Fruit fly (Drosophila melanogaster) whole organism, wandering third instar larva: Measurements from ENCODE around the gene CG13694.

Experiments
- Abd-B ChIP-seq: fragments of >200 bp; optimal IDR thresholded peaks from 2 replicates; lab custom pipeline; 2017; ENCODE audit warnings: missing biosample characterization, missing genetic modification characterization
- CG9705 ChIP-seq: fragments of 200-800 bp; sonication (Bioruptor generic); optimal IDR thresholded peaks from 2 replicates; lab custom pipeline; 2018; ENCODE audit warnings: missing biosample characterization, mild to moderate bottlenecking, missing genetic modification characterization
- GATAd ChIP-seq: sonication (Bioruptor generic); optimal IDR thresholded peaks from 2 replicates; lab custom pipeline; 2016; ENCODE audit warnings: missing biosample characterization, missing genetic modification characterization
- Hr78 ChIP-seq: fragments of >200 bp; optimal IDR thresholded peaks from 2 replicates; lab custom pipeline; 2017; ENCODE audit warnings: missing biosample characterization, missing genetic modification characterization
- Rel ChIP-seq, 2 experiments: fragments of 200-800 bp; sonication (Bioruptor generic) in 1 of 2; optimal IDR thresholded peaks; 2 replicates in 1 of 2; 3 replicates in 1 of 2; lab custom pipeline; 2016 to 2019; ENCODE audit warnings: mild to moderate bottlenecking in 2 of 2, missing biosample characterization in 2 of 2, missing genetic modification characterization in 2 of 2, moderate library complexity in 1 of 2
- br ChIP-seq: fragments of 200-800 bp; sonication (Bioruptor generic); optimal IDR thresholded peaks from 2 replicates; lab custom pipeline; 2016; ENCODE audit warnings: missing biosample characterization, missing genetic modification characterization
- dmrt93B ChIP-seq: fragments of 200-800 bp; sonication (Bioruptor generic); optimal IDR thresholded peaks from 2 replicates; lab custom pipeline; 2018; ENCODE audit warnings: missing biosample characterization, mild to moderate bottlenecking, missing genetic modification characterization
- foxo ChIP-seq, 2 experiments: fragments of 200-800 bp; sonication (Bioruptor generic); optimal IDR thresholded peaks; 2 replicates in 1 of 2; 3 replicates in 1 of 2; lab custom pipeline; 2016 to 2017; ENCODE audit warnings: missing biosample characterization in 2 of 2, missing genetic modification characterization in 2 of 2
- fru ChIP-seq: fragments of 200-800 bp; sonication (Bioruptor generic); optimal IDR thresholded peaks from 3 replicates; lab custom pipeline; 2016; ENCODE audit warnings: missing biosample characterization, mild to moderate bottlenecking, missing genetic modification characterization
- jim ChIP-seq: fragments of 175-275, 200-325 bp; sonication (Bioruptor generic); optimal IDR thresholded peaks from 2 replicates; lab custom pipeline; 2016; ENCODE audit warnings: missing biosample characterization, mild to moderate bottlenecking, missing genetic modification characterization
- pan ChIP-seq: fragments of >200 bp; optimal IDR thresholded peaks from 2 replicates; lab custom pipeline; 2017
- usp ChIP-seq: fragments of >200 bp; optimal IDR thresholded peaks from 2 replicates; lab custom pipeline; 2017; ENCODE audit warnings: missing biosample characterization, missing genetic modification characterization

DNA sequence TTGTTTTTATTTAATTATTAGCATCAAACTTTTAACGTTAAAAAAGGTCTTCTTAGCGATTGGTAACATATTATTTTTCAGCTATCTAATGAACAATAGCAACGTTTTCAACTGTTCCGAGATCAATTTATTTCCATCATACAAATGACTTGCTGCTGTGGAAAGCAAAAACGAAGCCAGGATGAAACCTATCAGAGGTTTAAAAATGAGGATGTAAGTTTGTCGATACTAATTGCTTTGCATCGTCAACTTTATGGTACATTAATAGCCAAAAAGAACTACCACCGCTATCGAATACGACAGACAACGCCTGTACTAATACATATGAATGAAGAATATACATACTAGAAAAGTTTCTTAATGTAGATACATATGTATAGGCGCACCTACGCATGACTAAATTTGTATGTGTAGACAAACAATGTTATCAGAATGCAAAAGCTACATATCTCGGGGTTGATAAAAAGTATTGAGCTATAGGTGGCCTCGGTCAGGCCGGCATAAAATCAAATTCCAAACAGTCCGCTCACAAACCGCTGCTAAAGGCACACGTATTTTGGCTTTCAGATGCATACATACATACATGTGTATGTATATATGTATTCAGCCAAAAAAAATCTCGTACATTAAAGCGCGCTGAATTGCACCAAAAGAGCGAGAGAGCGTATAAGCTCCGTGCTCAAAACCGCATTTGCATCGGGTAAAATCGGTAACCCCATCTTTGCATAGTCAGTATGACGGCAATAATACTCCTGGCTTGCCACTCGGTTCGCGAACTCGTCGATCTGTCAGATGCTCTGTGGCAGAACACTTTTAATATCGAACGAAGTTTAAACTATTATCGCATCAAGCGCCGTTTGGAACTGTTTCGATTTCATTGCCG lies 44.2 kb downstream of the CG13694 start:
- TF ChIP-seq GATAd (GFP tag; lab: Kevin White, UChicago), result no peak
- no peak for TF ChIP-seq Hr78 (GFP tag; lab: Kevin White, UChicago)
- TF ChIP-seq jim (GFP tag; lab: Kevin White, UChicago), result no peak
- no peak for TF ChIP-seq pan (lab: Kevin White, UChicago)
- no peak for TF ChIP-seq fru (GFP tag; lab: Kevin White, UChicago)
- no peak for TF ChIP-seq br
- TF ChIP-seq usp (GFP tag; lab: Kevin White, UChicago), result no peak
- no peak for TF ChIP-seq CG9705
- peak in 1 of 2 experiments; percentile 4 for TF ChIP-seq foxo (GFP tag; optimal IDR thresholded peaks at IDR 0.05; lab: Kevin White, UChicago)
- no peak for TF ChIP-seq Rel (GFP tag; optimal IDR thresholded peaks at IDR 0.05; lab: Kevin White, UChicago)
- TF ChIP-seq Rel (tag; optimal IDR thresholded peaks at IDR 0.05; lab: Kevin White, UChicago), result peak; percentile 18
- TF ChIP-seq dmrt93B (GFP tag; lab: Kevin White, UChicago), result no peak
- no peak for TF ChIP-seq Abd-B
